Fruit fly (Drosophila melanogaster): ENCODE results near the gene Cad96Ca.

Cad96Ca gene

DNA sequence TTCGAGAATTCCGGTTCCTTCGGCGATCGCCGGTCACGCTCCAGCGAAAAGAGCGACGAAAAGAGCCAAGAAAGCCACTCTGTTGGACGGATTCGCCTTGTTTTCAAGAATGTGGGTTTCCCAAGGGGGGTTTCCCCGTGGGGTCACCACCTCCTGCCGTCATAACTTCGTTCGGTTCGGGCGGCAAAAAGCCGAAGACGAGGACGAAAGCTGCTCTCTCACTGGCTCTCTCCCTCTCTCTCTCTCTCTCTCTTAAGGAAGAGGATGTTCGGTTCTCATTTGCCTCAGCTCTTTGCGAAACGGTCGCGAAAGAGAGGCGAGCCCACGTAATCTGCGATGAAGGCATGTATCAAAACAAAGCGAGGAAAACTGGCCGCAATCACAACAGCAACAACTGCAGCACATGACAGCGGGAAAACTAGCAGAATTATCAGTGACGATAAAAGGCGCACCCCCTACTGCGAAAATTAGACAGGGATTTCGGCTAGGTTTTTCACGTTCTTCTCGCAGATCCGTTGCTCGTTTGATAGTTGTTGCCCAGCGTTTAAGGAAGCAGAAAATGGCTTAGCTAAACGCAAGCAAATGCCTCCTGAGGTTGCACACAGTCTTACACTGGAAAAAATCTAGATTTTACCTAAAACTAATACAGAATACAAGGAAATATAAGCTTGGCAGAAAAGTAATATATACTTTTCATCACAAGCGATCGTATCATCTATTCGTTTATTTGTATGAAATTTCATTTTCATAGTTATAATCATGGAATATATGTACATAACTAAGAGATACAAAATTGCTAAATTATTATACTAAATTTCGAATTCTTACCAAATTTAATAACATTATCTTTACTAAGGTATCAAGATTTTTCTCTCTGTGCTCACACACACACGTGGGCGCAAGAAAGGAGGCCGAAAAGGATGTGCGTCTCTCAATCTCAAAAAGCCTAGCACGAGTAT, 24.3 kb downstream of the Cad96Ca start, which contains the start of gene dan (continued):
- peak; percentile 27 for TF ChIP-seq org-1 (GFP tag; optimal IDR thresholded peaks at IDR 0.05)
- peak; percentile 63 for TF ChIP-seq Hmr (GFP tag; optimal IDR thresholded peaks at IDR 0.05)
- no peak for TF ChIP-seq jing (GFP tag; optimal IDR thresholded peaks at IDR 0.05)
- peak; percentile 86 for TF ChIP-seq Ets65A (GFP tag)
- TF ChIP-seq CG12155 (GFP tag; optimal IDR thresholded peaks at IDR 0.05) = peak; percentile 11
- peak; percentile 18 for TF ChIP-seq caup (GFP tag; optimal IDR thresholded peaks at IDR 0.05; ENCODE audit: severe bottlenecking)
- no peak for TF ChIP-seq Adf1 (GFP tag; IDR thresholded peaks at IDR 0.05)
- peak; percentile 82 for TF ChIP-seq CG9727 (GFP tag; optimal IDR thresholded peaks at IDR 0.05)
- TF ChIP-seq CG4424 (GFP tag; optimal IDR thresholded peaks at IDR 0.05) = peak; percentile 40
- no peak for TF ChIP-seq YL-1 (GFP tag; optimal IDR thresholded peaks at IDR 0.05)
- peak; percentile 96 for TF ChIP-seq pros (GFP tag; optimal IDR thresholded peaks at IDR 0.05)
- peak; percentile 8 for TF ChIP-seq yki (optimal IDR thresholded peaks at IDR 0.05)
- TF ChIP-seq CG33213 (GFP tag; optimal IDR thresholded peaks at IDR 0.05) = no peak
- 0 out of 3 replicates have a peak, but pooled peaks have one; percentile 38 for TF ChIP-seq dysf (GFP tag; IDR thresholded peaks at IDR 0.05)
- peak; percentile 65 for TF ChIP-seq CG10979 (tag; optimal IDR thresholded peaks at IDR 0.05)
- TF ChIP-seq nau (GFP tag; optimal IDR thresholded peaks at IDR 0.05) = no peak
- TF ChIP-seq gem (tag; optimal IDR thresholded peaks at IDR 0.05) = peak; percentile 82
- TF ChIP-seq Hr3 (GFP tag; optimal IDR thresholded peaks at IDR 0.05) = peak; percentile 48
- no peak for TF ChIP-seq CG10431 (GFP tag; optimal IDR thresholded peaks at IDR 0.05)
- no peak for TF ChIP-seq toy (GFP tag; IDR thresholded peaks at IDR 0.05)
- peak; percentile 49 for TF ChIP-seq PHDP (tag; optimal IDR thresholded peaks at IDR 0.05)
- TF ChIP-seq CG11723 (GFP tag; optimal IDR thresholded peaks at IDR 0.05) = no peak
- TF ChIP-seq salm (tag; optimal IDR thresholded peaks at IDR 0.05) = no peak
- TF ChIP-seq CG10321 (GFP tag; IDR thresholded peaks at IDR 0.05) = no peak
- peak; percentile 47 for TF ChIP-seq CG14710 (tag; optimal IDR thresholded peaks at IDR 0.05)
- no peak for TF ChIP-seq maf-S (GFP tag; optimal IDR thresholded peaks at IDR 0.05)
- peak; percentile 67 for TF ChIP-seq CG7271 (tag; optimal IDR thresholded peaks at IDR 0.05)
- no peak for TF ChIP-seq Aef1 (GFP tag; IDR thresholded peaks at IDR 0.05)
- no peak for TF ChIP-seq nom (GFP tag; optimal IDR thresholded peaks at IDR 0.05)
- TF ChIP-seq NC2α (GFP tag; optimal IDR thresholded peaks at IDR 0.05) = no peak
- no peak for TF ChIP-seq ase (GFP tag; IDR thresholded peaks at IDR 0.05)
- no peak for TF ChIP-seq CG12236 (GFP tag; optimal IDR thresholded peaks at IDR 0.05)
- TF ChIP-seq B-H2 (GFP tag; optimal IDR thresholded peaks at IDR 0.05) = no peak
- no peak for TF ChIP-seq CG14050 (GFP tag; IDR thresholded peaks at IDR 0.05)
- TF ChIP-seq CG10366 (GFP tag; IDR thresholded peaks at IDR 0.05) = no peak
- TF ChIP-seq CG17829 (tag; optimal IDR thresholded peaks at IDR 0.05) = peak; percentile 60
- no peak for TF ChIP-seq Atf3 (GFP tag; optimal IDR thresholded peaks at IDR 0.05)
- peak in 1 of 2 experiments; percentile 49 for TF ChIP-seq eve (GFP tag; optimal IDR thresholded peaks at IDR 0.05)
- TF ChIP-seq fd102C (GFP tag; optimal IDR thresholded peaks at IDR 0.05) = peak; percentile 75
- TF ChIP-seq CG18476 (GFP tag; optimal IDR thresholded peaks at IDR 0.05) = no peak
- TF ChIP-seq CG11504 (tag; optimal IDR thresholded peaks at IDR 0.05) = peak; percentile 64
- TF ChIP-seq Hr39 (optimal IDR thresholded peaks at IDR 0.05) = no peak
- peak; percentile 3 for TF ChIP-seq CG13296 (GFP tag; optimal IDR thresholded peaks at IDR 0.05)
- TF ChIP-seq CG11456 (GFP tag; IDR thresholded peaks at IDR 0.05) = no peak
- no peak for TF ChIP-seq CG7786 (GFP tag; optimal IDR thresholded peaks at IDR 0.05)
- TF ChIP-seq CG12391 (tag; optimal IDR thresholded peaks at IDR 0.05) = peak; percentile 60
- TF ChIP-seq odd (GFP tag; optimal IDR thresholded peaks at IDR 0.05) = peak; percentile 5
- TF ChIP-seq Deaf1 (tag; optimal IDR thresholded peaks at IDR 0.05) = peak; percentile 92
- TF ChIP-seq Lpt (GFP tag; optimal IDR thresholded peaks at IDR 0.05) = no peak
- peak; percentile 90 for TF ChIP-seq zen (tag; optimal IDR thresholded peaks at IDR 0.05)
